Worm (Caenorhabditis elegans) whole organism, L3 larva: ENCODE data around the gene ZK616.5.

ENCODE experiments used
- R02D3.7 ChIP-seq: fragments of 150-350 bp; optimal IDR thresholded peaks from 2 replicates; lab custom pipeline; 2014; ENCODE audit warnings: missing biosample characterization, missing genetic modification characterization
- ZK546.5 ChIP-seq: sonication (generic microtip); optimal IDR thresholded peaks from 2 replicates; lab custom pipeline; 2017; ENCODE audit warnings: missing biosample characterization, missing genetic modification characterization
- ama-1 ChIP-seq: fragments of 150-350 bp; optimal IDR thresholded peaks from 2 replicates; lab custom pipeline; 2018
- ceh-16 ChIP-seq: sonication (generic microtip); optimal IDR thresholded peaks from 2 replicates; lab custom pipeline; 2017; ENCODE audit warnings: missing biosample characterization, missing genetic modification characterization
- ceh-28 ChIP-seq: fragments of 150-350 bp; optimal IDR thresholded peaks from 2 replicates; lab custom pipeline; 2014; ENCODE audit warnings: missing biosample characterization, missing genetic modification reagents, missing genetic modification characterization
- ceh-82 ChIP-seq: fragments of 150-350 bp; optimal IDR thresholded peaks from 2 replicates; lab custom pipeline; 2014; ENCODE audit warnings: missing biosample characterization, missing genetic modification characterization
- ceh-9 ChIP-seq: sonication (generic microtip); optimal IDR thresholded peaks from 2 replicates; lab custom pipeline; 2018; ENCODE audit warnings: missing biosample characterization, missing genetic modification characterization
- daf-12 ChIP-seq: fragments of 150-350 bp; optimal IDR thresholded peaks from 2 replicates; lab custom pipeline; 2014; ENCODE audit warnings: missing biosample characterization, missing genetic modification reagents, missing genetic modification characterization
- egl-5 ChIP-seq: fragments of 150-350 bp; optimal IDR thresholded peaks from 2 replicates; lab custom pipeline; 2017; ENCODE audit warnings: missing biosample characterization, missing genetic modification reagents, missing genetic modification characterization, inconsistent platforms
- elt-2 ChIP-seq: sonication (generic microtip); optimal IDR thresholded peaks from 2 replicates; lab custom pipeline; 2016; ENCODE audit warnings: missing genetic modification reagents, mild to moderate bottlenecking, missing genetic modification characterization, missing compliant biosample characterization
- eor-1 ChIP-seq, 2 experiments: fragments of 150-350 bp; optimal IDR thresholded peaks; 2 replicates each; lab custom pipeline; 2014 to 2018; ENCODE audit warnings: missing biosample characterization in 2 of 2, missing genetic modification characterization in 2 of 2
- fkh-10 ChIP-seq: sonication (generic microtip); optimal IDR thresholded peaks from 2 replicates; lab custom pipeline; 2017; ENCODE audit warnings: missing biosample characterization, missing genetic modification reagents, missing genetic modification characterization
- fkh-2 ChIP-seq: fragments of 150-350 bp; optimal IDR thresholded peaks from 2 replicates; lab custom pipeline; 2014; ENCODE audit warnings: missing biosample characterization, missing genetic modification reagents, missing genetic modification characterization
- hmg-11 ChIP-seq: sonication (generic microtip); optimal IDR thresholded peaks from 2 replicates; lab custom pipeline; 2016; ENCODE audit warnings: missing genetic modification characterization, missing compliant biosample characterization
- lin-15B ChIP-seq: fragments of 150-350 bp; optimal IDR thresholded peaks from 2 replicates; lab custom pipeline; 2014; ENCODE audit warnings: missing biosample characterization, missing genetic modification characterization
- lin-39 ChIP-seq: fragments of 150-350 bp; optimal IDR thresholded peaks from 2 replicates; lab custom pipeline; 2018; ENCODE audit warnings: missing biosample characterization, missing genetic modification reagents, missing genetic modification characterization
- lsy-12 ChIP-seq: sonication (generic microtip); optimal IDR thresholded peaks from 2 replicates; lab custom pipeline; 2016; ENCODE audit warnings: mild to moderate bottlenecking, missing genetic modification characterization, missing compliant biosample characterization
- nhr-12 ChIP-seq: fragments of 150-350 bp; optimal IDR thresholded peaks from 2 replicates; lab custom pipeline; 2014; ENCODE audit warnings: missing biosample characterization, missing genetic modification characterization
- nhr-23 ChIP-seq: fragments of 150-350 bp; optimal IDR thresholded peaks from 2 replicates; lab custom pipeline; 2014; ENCODE audit warnings: missing biosample characterization, missing genetic modification reagents, missing genetic modification characterization
- nhr-28 ChIP-seq: fragments of 150-350 bp; optimal IDR thresholded peaks from 2 replicates; lab custom pipeline; 2014; ENCODE audit warnings: missing biosample characterization, missing genetic modification characterization
- nhr-43 ChIP-seq: sonication (generic microtip); optimal IDR thresholded peaks from 2 replicates; lab custom pipeline; 2016; ENCODE audit warnings: mild to moderate bottlenecking, missing genetic modification characterization, missing compliant biosample characterization; ENCODE audit not compliant: poor library complexity, severe bottlenecking
- nhr-77 ChIP-seq: fragments of 150-350 bp; optimal IDR thresholded peaks from 2 replicates; lab custom pipeline; 2014; ENCODE audit warnings: missing biosample characterization, missing genetic modification characterization
- pha-4 ChIP-seq: fragments of 150-350 bp; optimal IDR thresholded peaks from 2 replicates; lab custom pipeline; 2014; ENCODE audit warnings: missing biosample characterization, missing genetic modification reagents, missing genetic modification characterization
- pqm-1 ChIP-seq: fragments of 150-350 bp; optimal IDR thresholded peaks from 2 replicates; lab custom pipeline; 2017; ENCODE audit warnings: missing biosample characterization, missing genetic modification characterization, inconsistent platforms
- sea-2 ChIP-seq: fragments of 150-350 bp; sonication (generic microtip); optimal IDR thresholded peaks from 4 replicates; lab custom pipeline; 2014; ENCODE audit warnings: missing biosample characterization, missing genetic modification reagents, missing genetic modification characterization
- skn-1 ChIP-seq: fragments of 150-350 bp; optimal IDR thresholded peaks from 2 replicates; lab custom pipeline; 2014; ENCODE audit warnings: missing biosample characterization, missing genetic modification characterization
- snpc-4 ChIP-seq: fragments of 150-350 bp; optimal IDR thresholded peaks from 2 replicates; lab custom pipeline; 2014; ENCODE audit warnings: missing biosample characterization, missing genetic modification characterization
- tbx-2 ChIP-seq: sonication (generic microtip); optimal IDR thresholded peaks from 2 replicates; lab custom pipeline; 2016; ENCODE audit warnings: mild to moderate bottlenecking, missing genetic modification characterization, missing compliant biosample characterization
- unc-39 ChIP-seq: sonication (generic microtip); optimal IDR thresholded peaks from 4 replicates; lab custom pipeline; 2017; ENCODE audit warnings: missing biosample characterization, missing genetic modification characterization
- unc-62 ChIP-seq: fragments of 150-350 bp; sonication (generic microtip); optimal IDR thresholded peaks from 4 replicates; lab custom pipeline; 2014; ENCODE audit warnings: missing biosample characterization, missing genetic modification reagents, missing genetic modification characterization
- ztf-11 ChIP-seq: fragments of 150-350 bp; optimal IDR thresholded peaks from 2 replicates; lab custom pipeline; 2014; ENCODE audit warnings: missing biosample characterization, missing genetic modification characterization

Gene ZK616.5

DNA sequence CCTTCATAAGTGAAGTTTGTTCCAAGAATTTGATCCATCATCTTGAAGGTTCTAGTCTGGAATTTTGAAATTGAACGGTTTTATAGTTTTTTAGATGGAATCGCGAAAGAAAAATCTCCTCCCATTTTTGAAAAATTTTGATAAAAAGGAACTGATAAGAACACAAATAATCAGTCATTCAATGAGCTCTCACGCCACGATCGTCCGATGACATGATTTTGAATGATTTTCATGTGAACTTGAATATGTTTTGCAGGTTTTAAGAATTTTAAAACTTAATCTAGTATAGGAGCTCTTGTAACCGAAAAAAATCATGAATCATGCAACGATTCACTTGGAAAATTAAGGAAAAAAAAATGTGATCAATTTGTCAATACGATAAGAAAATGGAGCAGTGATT lies 14.7 kb upstream of the ZK616.5 start, which contains the start of gene elo-5:
Gene elo-5, minus strand, starts transcription at position 56 of the 400 bp plus-strand sequence.
- TF ChIP-seq pqm-1, result peak; percentile 52
- TF ChIP-seq nhr-12 (tag; lab: Kevin White, UChicago), result no peak
- no peak for TF ChIP-seq tbx-2
- peak; percentile 91 for TF ChIP-seq elt-2
- no peak for TF ChIP-seq R02D3.7 (tag; lab: Kevin White, UChicago)
- TF ChIP-seq unc-62, result no peak
- no peak for TF ChIP-seq fkh-2 (tag; lab: Kevin White, UChicago)
- peak; percentile 47 for TF ChIP-seq pha-4 (tag; lab: Kevin White, UChicago)
- no peak for TF ChIP-seq ama-1 (lab: Kevin White, UChicago)
- TF ChIP-seq hmg-11 (tag; lab: Kevin White, UChicago), result no peak
- no peak for TF ChIP-seq ceh-28 (tag; lab: Kevin White, UChicago)
- TF ChIP-seq lin-15B, result no peak
- TF ChIP-seq skn-1 (tag; lab: Kevin White, UChicago), result no peak
- no peak for TF ChIP-seq ztf-11 (tag; lab: Kevin White, UChicago)
- TF ChIP-seq sea-2 (GFP tag; lab: Kevin White, UChicago), result no peak

DNA sequence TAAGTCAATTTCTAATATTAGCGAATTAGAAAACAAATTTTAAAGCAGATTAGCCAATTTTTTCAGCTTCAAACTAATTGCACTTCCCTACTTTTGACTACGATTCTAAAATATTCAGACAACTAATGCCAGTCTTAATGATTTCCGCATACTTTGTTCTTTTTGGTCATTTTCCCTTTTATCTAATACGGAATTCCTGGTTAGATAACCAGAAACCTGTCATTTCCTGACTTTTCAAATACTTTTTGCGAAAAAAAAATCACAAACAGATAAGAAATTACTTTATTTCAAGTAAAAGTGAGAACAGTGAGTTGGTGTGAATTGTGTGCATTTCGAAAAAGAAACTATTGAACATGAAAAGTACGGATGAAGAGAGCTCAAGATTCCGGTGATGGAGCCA lies 11.6 kb upstream of the ZK616.5 start:
- TF ChIP-seq pqm-1, result peak; percentile 46
- peak; percentile 83 for TF ChIP-seq elt-2
- TF ChIP-seq unc-39, result no peak

DNA sequence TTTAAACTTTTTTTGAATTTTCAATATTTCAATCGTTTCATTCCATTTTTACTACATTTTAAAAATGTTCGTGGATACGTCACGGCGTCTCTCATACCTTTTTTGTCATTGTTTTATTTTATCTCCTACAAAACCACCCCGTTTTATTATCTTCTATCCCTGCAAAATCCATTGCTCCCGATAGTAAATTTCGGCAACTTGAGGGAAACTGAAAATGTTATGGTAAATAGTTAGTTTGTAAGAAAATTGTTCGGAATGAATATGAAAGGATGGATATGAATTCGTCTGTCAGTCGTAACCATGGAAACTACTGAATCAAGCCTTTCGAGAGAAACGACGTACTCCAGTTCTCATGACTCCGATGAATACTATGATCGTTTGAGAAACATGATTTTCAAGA lies 10.4 kb upstream of the ZK616.5 start, which contains the start of gene F41H10.2:
Gene F41H10.2, plus strand, starts transcription at position 301 of the 400 bp plus-strand sequence.
- TF ChIP-seq nhr-43 (tag; lab: Kevin White, UChicago) (no peak), ZK546.5 (no peak), pha-4 (tag; lab: Kevin White, UChicago) (no peak), fkh-10 (GFP tag; lab: Kevin White, UChicago) (no peak), ceh-28 (tag; lab: Kevin White, UChicago) (no peak), R02D3.7 (tag; lab: Kevin White, UChicago) (no peak), ceh-82 (no peak), lin-15B (no peak), lsy-12 (tag; lab: Kevin White, UChicago) (no peak), pqm-1 (no peak)

DNA sequence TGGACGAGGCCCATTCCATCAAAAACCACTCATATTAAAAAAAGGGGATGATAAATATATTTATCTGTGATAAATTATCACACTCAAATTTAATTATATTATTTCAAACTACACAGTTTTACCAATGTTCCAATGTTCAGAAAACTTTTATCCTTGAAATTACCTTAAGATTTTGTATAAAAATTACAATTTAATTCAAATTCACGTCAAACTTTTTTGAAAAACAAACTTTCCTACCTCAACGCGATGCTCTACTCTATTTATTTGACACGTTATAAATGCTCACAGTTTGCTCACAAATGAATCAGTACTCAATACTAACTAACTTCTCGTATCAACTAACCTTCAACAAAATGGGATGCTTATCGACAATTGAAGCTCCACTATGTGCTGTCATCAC lies 9.1 kb upstream of the ZK616.5 start, which contains the start of gene F41H10.1:
Gene F41H10.1, plus strand, starts transcription at position 301 of the 400 bp plus-strand sequence.
- no peak for TF ChIP-seq nhr-28 (tag; lab: Kevin White, UChicago)
- TF ChIP-seq nhr-77 (tag; lab: Kevin White, UChicago), result no peak
- no peak for TF ChIP-seq ztf-11 (tag; lab: Kevin White, UChicago)
- no peak for TF ChIP-seq fkh-10 (GFP tag; lab: Kevin White, UChicago)
- TF ChIP-seq nhr-23 (tag; lab: Kevin White, UChicago), result no peak
- TF ChIP-seq ama-1 (lab: Kevin White, UChicago), result no peak

DNA sequence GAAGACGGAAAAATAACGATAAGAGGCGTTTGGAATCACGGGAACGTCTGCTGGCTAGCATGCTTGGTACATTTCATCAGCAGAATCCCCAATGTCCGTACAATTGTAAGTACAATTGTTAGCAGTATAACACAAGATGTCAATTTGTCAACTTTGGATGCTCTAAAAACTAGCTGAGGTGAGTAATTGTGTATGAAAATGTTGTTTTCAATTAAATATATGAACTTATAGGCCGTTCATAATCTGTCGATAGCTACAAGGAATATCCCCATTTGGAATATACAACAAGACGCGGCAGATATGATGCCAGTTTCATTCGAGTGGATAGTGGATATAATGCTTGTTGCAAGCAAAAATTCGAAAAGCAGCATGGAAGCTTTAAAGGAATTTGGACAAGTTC lies 6.7 kb upstream of the ZK616.5 start, which contains the start of gene F41H10.12:
Gene F41H10.12, plus strand, starts transcription at position 301 of the 400 bp plus-strand sequence.
- TF ChIP-seq ama-1 (lab: Kevin White, UChicago) (no peak), eor-1 (tag; optimal IDR thresholded peaks at IDR 0.05; lab: Kevin White, UChicago) (no peak), lin-39 (tag; lab: Kevin White, UChicago) (no peak), ceh-16 (tag; lab: Kevin White, UChicago) (no peak), unc-39 (no peak), skn-1 (tag; lab: Kevin White, UChicago) (no peak), nhr-43 (tag; lab: Kevin White, UChicago) (no peak), nhr-77 (tag; lab: Kevin White, UChicago) (no peak), egl-5 (tag; lab: Kevin White, UChicago) (no peak), R02D3.7 (tag; lab: Kevin White, UChicago) (no peak), ZK546.5 (no peak), nhr-12 (tag; lab: Kevin White, UChicago) (no peak), ceh-9 (tag; lab: Kevin White, UChicago) (no peak), ztf-11 (tag; lab: Kevin White, UChicago) (no peak), ceh-28 (tag; lab: Kevin White, UChicago) (no peak), daf-12 (tag; lab: Kevin White, UChicago) (no peak), snpc-4 (tag; lab: Kevin White, UChicago) (no peak)
